Fruit fly (Drosophila melanogaster): ENCODE results near the gene CG10877.

The CG10877 gene

DNA sequence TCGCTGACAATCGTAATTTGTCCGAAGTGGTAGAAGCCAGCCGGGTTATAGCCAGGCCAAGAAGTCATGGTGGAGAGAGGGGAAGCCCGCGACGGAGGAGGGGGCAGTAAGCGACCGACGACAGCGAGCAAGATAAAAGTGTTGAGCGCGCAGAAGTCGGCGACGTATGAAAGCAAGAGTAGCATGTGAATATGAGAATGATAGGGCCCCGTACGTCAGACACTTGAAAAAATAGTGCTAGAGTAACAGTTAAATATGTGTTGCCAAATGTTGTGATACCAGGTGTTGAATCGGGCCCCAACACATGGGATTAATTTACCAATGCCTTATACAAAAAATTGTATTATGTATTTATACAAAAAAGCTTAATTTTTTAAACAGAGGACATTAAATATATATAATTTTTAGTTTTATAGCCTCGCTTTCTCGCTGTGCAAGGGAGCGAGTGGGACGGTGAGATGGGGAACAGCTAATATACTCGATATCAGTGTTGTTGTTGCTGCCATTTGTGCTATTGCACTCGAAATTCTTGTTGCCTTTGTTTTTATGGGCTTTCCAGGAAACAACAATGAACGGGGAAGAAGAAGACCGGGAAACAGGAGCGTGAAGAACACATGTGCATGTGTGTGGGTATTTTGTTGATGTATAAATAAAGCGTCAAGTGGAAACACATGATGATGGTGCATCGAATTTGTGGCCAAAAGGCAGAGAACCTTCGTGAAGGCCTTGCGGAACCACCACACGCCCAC is 13.8 kb downstream of the CG10877 start (continued):
- TF ChIP-seq fd96Cb (tag; optimal IDR thresholded peaks at IDR 0.05) (peak; percentile 88), CG1603 (tag; optimal IDR thresholded peaks at IDR 0.05) (peak; percentile 42), pfk (GFP tag; optimal IDR thresholded peaks at IDR 0.05) (peak; percentile 68), CG18476 (GFP tag; optimal IDR thresholded peaks at IDR 0.05) (peak; percentile 61), CG34422 (GFP tag; IDR thresholded peaks at IDR 0.05) (peak; percentile 69), CG6683 (GFP tag; optimal IDR thresholded peaks at IDR 0.05) (peak; percentile 66), CG2678 (tag; optimal IDR thresholded peaks at IDR 0.05) (peak; percentile 93), kay (GFP tag; optimal IDR thresholded peaks at IDR 0.05) (peak; percentile 62), CG18764 (GFP tag; optimal IDR thresholded peaks at IDR 0.05) (peak; percentile 66), lov (optimal IDR thresholded peaks at IDR 0.05) (no peak), lov (GFP tag; IDR thresholded peaks at IDR 0.05) (no peak), Nf-YC (tag; optimal IDR thresholded peaks at IDR 0.05) (peak; percentile 65)

- no peak for TF ChIP-seq gce (GFP tag; IDR thresholded peaks at IDR 0.05)
- TF ChIP-seq CG1529 (GFP tag; optimal IDR thresholded peaks at IDR 0.05): no peak
- TF ChIP-seq Hey (tag; optimal IDR thresholded peaks at IDR 0.05): peak; percentile 39
- TF ChIP-seq HHEX (GFP tag; optimal IDR thresholded peaks at IDR 0.05): no peak
- TF ChIP-seq Fer1 (GFP tag; optimal IDR thresholded peaks at IDR 0.05): no peak
- TF ChIP-seq eve (GFP tag; optimal IDR thresholded peaks at IDR 0.05): peak in 1 of 2 experiments; percentile 48
- TF ChIP-seq Max (GFP tag; optimal IDR thresholded peaks at IDR 0.05): no peak
- peak; percentile 66 for TF ChIP-seq row (GFP tag; IDR thresholded peaks at IDR 0.05)
- no peak for TF ChIP-seq ken (GFP tag; IDR thresholded peaks at IDR 0.05)
- TF ChIP-seq az2 (GFP tag; optimal IDR thresholded peaks at IDR 0.05): no peak
- TF ChIP-seq CG7928 (GFP tag; optimal IDR thresholded peaks at IDR 0.05): no peak
- no peak for TF ChIP-seq scrt (GFP tag; optimal IDR thresholded peaks at IDR 0.05)
- no peak for TF ChIP-seq Ada2b (GFP tag; IDR thresholded peaks at IDR 0.05)
- peak; percentile 47; the same call in 1 of the 2 replicates for TF ChIP-seq Rfx (GFP tag; IDR thresholded peaks at IDR 0.05)
- no peak for TF ChIP-seq Hr51 (GFP tag; optimal IDR thresholded peaks at IDR 0.05)
- TF ChIP-seq CG1792 (GFP tag; optimal IDR thresholded peaks at IDR 0.05): no peak
- peak; percentile 34 for TF ChIP-seq B-H2 (GFP tag; optimal IDR thresholded peaks at IDR 0.05)
- TF ChIP-seq dati (GFP tag; IDR thresholded peaks at IDR 0.05): no peak
- TF ChIP-seq CG17912 (GFP tag; optimal IDR thresholded peaks at IDR 0.05): peak; percentile 43
- 0 out of 2 replicates have a peak, but pooled peaks have one; percentile 8 for TF ChIP-seq Nf-YA (GFP tag; IDR thresholded peaks at IDR 0.05)
- TF ChIP-seq rib (GFP tag; IDR thresholded peaks at IDR 0.05): peak; percentile 59
- TF ChIP-seq al (GFP tag; IDR thresholded peaks at IDR 0.05): no peak
- TF ChIP-seq Drgx (GFP tag; IDR thresholded peaks at IDR 0.05): peak; percentile 32; the same call in 1 of the 2 replicates
- no peak for TF ChIP-seq CG9817 (tag; optimal IDR thresholded peaks at IDR 0.05)
- TF ChIP-seq en (GFP tag; optimal IDR thresholded peaks at IDR 0.05): no peak
- TF ChIP-seq Dek (tag; optimal IDR thresholded peaks at IDR 0.05): no peak
- no peak for TF ChIP-seq onecut (GFP tag; IDR thresholded peaks at IDR 0.05)
- TF ChIP-seq CG11504 (tag; optimal IDR thresholded peaks at IDR 0.05): peak; percentile 9
- no peak for TF ChIP-seq Bdp1 (GFP tag; optimal IDR thresholded peaks at IDR 0.05)
- TF ChIP-seq crol (GFP tag; IDR thresholded peaks at IDR 0.05): no peak
- peak; percentile 19 for TF ChIP-seq Ets65A (GFP tag)
- TF ChIP-seq CG10543 (GFP tag; optimal IDR thresholded peaks at IDR 0.05): peak; percentile 35
- TF ChIP-seq Ssrp (tag; optimal IDR thresholded peaks at IDR 0.05): no peak
- 0 out of 3 replicates have a peak, but pooled peaks have one; percentile 10 for TF ChIP-seq ci (GFP tag; IDR thresholded peaks at IDR 0.05)
- TF ChIP-seq HLH3B (GFP tag; IDR thresholded peaks at IDR 0.05): no peak
- TF ChIP-seq CG15696 (tag; optimal IDR thresholded peaks at IDR 0.05): no peak
Measured at dm6 chr3R:20549017-20549854, 14.6 kb downstream of the CG10877 start.
